Worm (Caenorhabditis elegans) whole organism, mixed stage, embryonic: Measurements from ENCODE around the gene F19G12.9.
A peak's percentile ranks its signal among the peaks of the same experiment; 100 is the strongest.

ENCODE experiments used
- M03D4.4 ChIP-seq: sonication (generic microtip); optimal IDR thresholded peaks from 2 replicates; lab custom pipeline; 2017; ENCODE audit warnings: mild to moderate bottlenecking, missing genetic modification characterization, missing compliant biosample characterization
- bed-3 ChIP-seq: fragments of 200-800 bp; sonication (Bioruptor generic); optimal IDR thresholded peaks from 3 replicates; lab custom pipeline; 2018; ENCODE audit warnings: mild to moderate bottlenecking, missing genetic modification characterization, moderate library complexity, missing compliant biosample characterization
- blmp-1 ChIP-seq: fragments of 150-350 bp; optimal IDR thresholded peaks from 2 replicates; lab custom pipeline; 2014; ENCODE audit warnings: missing biosample characterization, missing genetic modification characterization
- ceh-39 ChIP-seq: fragments of 150-350 bp; optimal IDR thresholded peaks from 2 replicates; lab custom pipeline; 2014; ENCODE audit warnings: missing biosample characterization, missing genetic modification characterization
- ceh-43 ChIP-seq: fragments of 200-800 bp; sonication (Bioruptor generic); optimal IDR thresholded peaks from 2 replicates; lab custom pipeline; 2018; ENCODE audit warnings: mild to moderate bottlenecking, missing genetic modification characterization, moderate library complexity, missing compliant biosample characterization
- ceh-83 ChIP-seq: fragments of 200-800 bp; sonication (Bioruptor generic); optimal IDR thresholded peaks from 2 replicates; lab custom pipeline; 2018; ENCODE audit warnings: mild to moderate bottlenecking, missing genetic modification characterization, missing compliant biosample characterization
- ces-1 ChIP-seq: fragments of 150-350 bp; optimal IDR thresholded peaks from 2 replicates; lab custom pipeline; 2014; ENCODE audit warnings: missing biosample characterization, missing genetic modification reagents, missing genetic modification characterization
- cnd-1 ChIP-seq: fragments of 200-800 bp; sonication (Bioruptor generic); optimal IDR thresholded peaks from 2 replicates; lab custom pipeline; 2018; ENCODE audit warnings: mild to moderate bottlenecking, missing genetic modification characterization, missing compliant biosample characterization
- drap-1 ChIP-seq: fragments of 200-800 bp; sonication (Bioruptor generic); optimal IDR thresholded peaks from 3 replicates; lab custom pipeline; 2018; ENCODE audit warnings: mild to moderate bottlenecking, missing genetic modification characterization, missing compliant biosample characterization
- elt-1 ChIP-seq: sonication (generic microtip); optimal IDR thresholded peaks from 2 replicates; lab custom pipeline; 2017; ENCODE audit warnings: missing genetic modification characterization, mild to moderate bottlenecking, missing compliant biosample characterization, antibody characterized with exemption, moderate library complexity, borderline replicate concordance; ENCODE audit not compliant: insufficient read depth
- elt-3 ChIP-seq: fragments of 150-350 bp; optimal IDR thresholded peaks from 2 replicates; lab custom pipeline; 2014; ENCODE audit warnings: missing biosample characterization, missing genetic modification characterization
- flh-1 ChIP-seq: fragments of 200-800 bp; sonication (Bioruptor generic); optimal IDR thresholded peaks from 2 replicates; lab custom pipeline; 2018; ENCODE audit warnings: mild to moderate bottlenecking, missing genetic modification characterization, moderate library complexity, missing compliant biosample characterization
- ham-2 ChIP-seq: fragments of 200-800 bp; sonication (Bioruptor generic); optimal IDR thresholded peaks from 2 replicates; lab custom pipeline; 2018; ENCODE audit warnings: mild to moderate bottlenecking, missing genetic modification characterization, missing compliant biosample characterization
- hlh-1 ChIP-seq: fragments of 150-350 bp; optimal IDR thresholded peaks from 2 replicates; lab custom pipeline; 2014; ENCODE audit warnings: missing biosample characterization, missing genetic modification reagents, missing genetic modification characterization
- lin-13 ChIP-seq: fragments of 150-350 bp; optimal IDR thresholded peaks from 2 replicates; lab custom pipeline; 2014; ENCODE audit warnings: missing biosample characterization, missing genetic modification characterization
- lin-32 ChIP-seq: fragments of 200-800 bp; sonication (Bioruptor generic); optimal IDR thresholded peaks from 2 replicates; lab custom pipeline; 2018; ENCODE audit warnings: mild to moderate bottlenecking, missing genetic modification characterization, missing compliant biosample characterization
- lsy-2 ChIP-seq: fragments of 150-350 bp; optimal IDR thresholded peaks from 2 replicates; lab custom pipeline; 2014; ENCODE audit warnings: missing biosample characterization, missing genetic modification characterization
- mab-5 ChIP-seq: fragments of 150-350 bp; optimal IDR thresholded peaks from 2 replicates; lab custom pipeline; 2014; ENCODE audit warnings: missing biosample characterization, missing genetic modification characterization
- mep-1 ChIP-seq: fragments of 150-350 bp; optimal IDR thresholded peaks from 2 replicates; lab custom pipeline; 2017; ENCODE audit warnings: missing biosample characterization, missing genetic modification reagents, missing genetic modification characterization, inconsistent platforms
- mls-2 ChIP-seq: sonication (generic microtip); optimal IDR thresholded peaks from 2 replicates; lab custom pipeline; 2016; ENCODE audit warnings: mild to moderate bottlenecking, missing genetic modification characterization, moderate library complexity, missing compliant biosample characterization
- nhr-12 ChIP-seq: fragments of 150-350 bp; optimal IDR thresholded peaks from 2 replicates; lab custom pipeline; 2014; ENCODE audit warnings: missing biosample characterization, missing genetic modification characterization
- nhr-2 ChIP-seq: fragments of 150-350 bp; optimal IDR thresholded peaks from 2 replicates; lab custom pipeline; 2014; ENCODE audit warnings: missing biosample characterization, missing genetic modification characterization
- nhr-237 ChIP-seq: fragments of 150-350 bp; optimal IDR thresholded peaks from 2 replicates; lab custom pipeline; 2014; ENCODE audit warnings: missing biosample characterization, missing genetic modification characterization
- nhr-28 ChIP-seq: fragments of 150-350 bp; optimal IDR thresholded peaks from 2 replicates; lab custom pipeline; 2014; ENCODE audit warnings: missing biosample characterization, missing genetic modification characterization
- nhr-76 ChIP-seq: sonication (generic microtip); optimal IDR thresholded peaks from 2 replicates; lab custom pipeline; 2017; ENCODE audit warnings: missing biosample characterization, missing genetic modification characterization
- pha-4 ChIP-seq: fragments of 150-350 bp; optimal IDR thresholded peaks from 2 replicates; lab custom pipeline; 2018; ENCODE audit warnings: missing biosample characterization, missing genetic modification reagents, missing genetic modification characterization
- sem-2 ChIP-seq: fragments of 200-800 bp; sonication (Bioruptor generic); optimal IDR thresholded peaks from 2 replicates; lab custom pipeline; 2018; ENCODE audit warnings: mild to moderate bottlenecking, missing genetic modification characterization, missing compliant biosample characterization
- snpc-4 ChIP-seq: fragments of 150-350 bp; optimal IDR thresholded peaks from 2 replicates; lab custom pipeline; 2014; ENCODE audit warnings: missing biosample characterization, missing genetic modification characterization
- sptf-1 ChIP-seq: sonication (generic microtip); optimal IDR thresholded peaks from 2 replicates; lab custom pipeline; 2017; ENCODE audit warnings: mild to moderate bottlenecking, missing genetic modification characterization, moderate library complexity, missing compliant biosample characterization
- tbx-8 ChIP-seq: fragments of 200-800 bp; sonication (Bioruptor generic); optimal IDR thresholded peaks from 2 replicates; lab custom pipeline; 2018; ENCODE audit warnings: mild to moderate bottlenecking, missing genetic modification characterization, moderate library complexity, missing compliant biosample characterization
- unc-120 ChIP-seq: sonication (generic microtip); optimal IDR thresholded peaks from 2 replicates; lab custom pipeline; 2017; ENCODE audit warnings: missing genetic modification characterization, missing compliant biosample characterization; ENCODE audit not compliant: poor library complexity, severe bottlenecking
- unc-39 ChIP-seq: fragments of 150-350 bp; optimal IDR thresholded peaks from 2 replicates; lab custom pipeline; 2014; ENCODE audit warnings: missing biosample characterization, missing genetic modification characterization
- unc-62 ChIP-seq: fragments of 150-350 bp; optimal IDR thresholded peaks from 2 replicates; lab custom pipeline; 2014; ENCODE audit warnings: missing biosample characterization, missing genetic modification reagents, missing genetic modification characterization
- zip-8 ChIP-seq: fragments of 150-350 bp; optimal IDR thresholded peaks from 2 replicates; lab custom pipeline; 2014; ENCODE audit warnings: missing biosample characterization, missing genetic modification characterization
- ztf-11 ChIP-seq: fragments of 150-350 bp; optimal IDR thresholded peaks from 2 replicates; lab custom pipeline; 2014; ENCODE audit warnings: missing biosample characterization, missing genetic modification characterization

F19G12.9 gene

ce11 chrX:1443556-1444243, 24.7 kb downstream of the F19G12.9 start:
- TF ChIP-seq unc-39 (tag; lab: Kevin White, UChicago): no peak
- TF ChIP-seq ceh-39: no peak
- peak; percentile 6 for TF ChIP-seq ces-1
- no peak for TF ChIP-seq snpc-4 (tag; lab: Kevin White, UChicago)
- no peak for TF ChIP-seq ceh-43 (GFP tag; lab: Kevin White, UChicago)

- TF ChIP-seq cnd-1 (tag; lab: Kevin White, UChicago) (no peak), nhr-28 (tag; lab: Kevin White, UChicago) (no peak), sptf-1 (tag; lab: Kevin White, UChicago) (peak; percentile 57), blmp-1 (tag; lab: Kevin White, UChicago) (no peak), nhr-2 (no peak), nhr-76 (no peak), ztf-11 (no peak)
These were observed 26.7 kb downstream of the F19G12.9 start for ce11 chrX:1445696-1446095.

- TF ChIP-seq bed-3 (GFP tag; lab: Kevin White, UChicago) (no peak), nhr-2 (no peak), nhr-28 (tag; lab: Kevin White, UChicago) (no peak), pha-4 (tag; lab: Kevin White, UChicago) (peak; percentile 93), snpc-4 (tag; lab: Kevin White, UChicago) (no peak), unc-120 (peak; percentile 60), lin-13 (tag; lab: Kevin White, UChicago) (peak; percentile 92), unc-62 (peak; percentile 72), ceh-39 (peak; percentile 98), M03D4.4 (tag; lab: Kevin White, UChicago) (peak; percentile 37), mep-1 (tag; lab: Kevin White, UChicago) (peak; percentile 83), lin-32 (no peak), ces-1 (peak; percentile 83), flh-1 (GFP tag; lab: Kevin White, UChicago) (no peak), sptf-1 (tag; lab: Kevin White, UChicago) (peak; percentile 66), drap-1 (GFP tag; lab: Kevin White, UChicago) (peak; percentile 45), ztf-11 (peak; percentile 55), lsy-2 (tag; lab: Kevin White, UChicago) (peak; percentile 44), blmp-1 (tag; lab: Kevin White, UChicago) (no peak), nhr-76 (no peak), hlh-1 (tag; lab: Kevin White, UChicago) (peak; percentile 63), mls-2 (peak; percentile 69), mab-5 (tag; lab: Kevin White, UChicago) (no peak), tbx-8 (GFP tag; lab: Kevin White, UChicago) (no peak), nhr-237 (tag; lab: Kevin White, UChicago) (peak; percentile 90), elt-1 (tag; lab: Kevin White, UChicago) (no peak), ceh-83 (GFP tag; lab: Kevin White, UChicago) (no peak)
These were observed 27.7 kb downstream of the F19G12.9 start, which contains the start of gene zfp-3 for ce11 chrX:1446593-1447141. Gene zfp-3, minus strand, starts transcription at chrX:1446643.

- TF ChIP-seq cnd-1 (tag; lab: Kevin White, UChicago) (no peak), nhr-237 (tag; lab: Kevin White, UChicago) (peak; percentile 10), blmp-1 (tag; lab: Kevin White, UChicago) (no peak), nhr-28 (tag; lab: Kevin White, UChicago) (no peak), flh-1 (GFP tag; lab: Kevin White, UChicago) (no peak), sem-2 (no peak), ztf-11 (no peak), lin-32 (no peak), nhr-76 (no peak), elt-3 (no peak), bed-3 (GFP tag; lab: Kevin White, UChicago) (no peak), elt-1 (tag; lab: Kevin White, UChicago) (no peak), ham-2 (GFP tag; lab: Kevin White, UChicago) (peak; percentile 48), nhr-2 (no peak), tbx-8 (GFP tag; lab: Kevin White, UChicago) (no peak), unc-62 (no peak), nhr-12 (tag; lab: Kevin White, UChicago) (no peak), ces-1 (peak; percentile 21), unc-120 (no peak), zip-8 (tag; lab: Kevin White, UChicago) (no peak), mab-5 (tag; lab: Kevin White, UChicago) (no peak), drap-1 (GFP tag; lab: Kevin White, UChicago) (no peak), lin-13 (tag; lab: Kevin White, UChicago) (peak; percentile 32), ceh-43 (GFP tag; lab: Kevin White, UChicago) (no peak), pha-4 (tag; lab: Kevin White, UChicago) (no peak), hlh-1 (tag; lab: Kevin White, UChicago) (peak; percentile 38), unc-39 (tag; lab: Kevin White, UChicago) (no peak), ceh-39 (peak; percentile 47), snpc-4 (tag; lab: Kevin White, UChicago) (no peak), mls-2 (no peak), ceh-83 (GFP tag; lab: Kevin White, UChicago) (no peak), M03D4.4 (tag; lab: Kevin White, UChicago) (no peak), lsy-2 (tag; lab: Kevin White, UChicago) (peak; percentile 28), sptf-1 (tag; lab: Kevin White, UChicago) (no peak), mep-1 (tag; lab: Kevin White, UChicago) (peak; percentile 59)
These were observed 31.4 kb downstream of the F19G12.9 start, which contains the start of gene W05H7.1 for ce11 chrX:1450352-1450818. Gene W05H7.1, plus strand, starts transcription at chrX:1450768.
